Worm (Caenorhabditis elegans): Measurements from ENCODE around the gene srh-236.
"Not testable (repeated sequence)": the region's sequence is repeated elsewhere in the genome, so short reads cannot be mapped to it uniquely, and the experiment has no call there.

Gene srh-236

DNA sequence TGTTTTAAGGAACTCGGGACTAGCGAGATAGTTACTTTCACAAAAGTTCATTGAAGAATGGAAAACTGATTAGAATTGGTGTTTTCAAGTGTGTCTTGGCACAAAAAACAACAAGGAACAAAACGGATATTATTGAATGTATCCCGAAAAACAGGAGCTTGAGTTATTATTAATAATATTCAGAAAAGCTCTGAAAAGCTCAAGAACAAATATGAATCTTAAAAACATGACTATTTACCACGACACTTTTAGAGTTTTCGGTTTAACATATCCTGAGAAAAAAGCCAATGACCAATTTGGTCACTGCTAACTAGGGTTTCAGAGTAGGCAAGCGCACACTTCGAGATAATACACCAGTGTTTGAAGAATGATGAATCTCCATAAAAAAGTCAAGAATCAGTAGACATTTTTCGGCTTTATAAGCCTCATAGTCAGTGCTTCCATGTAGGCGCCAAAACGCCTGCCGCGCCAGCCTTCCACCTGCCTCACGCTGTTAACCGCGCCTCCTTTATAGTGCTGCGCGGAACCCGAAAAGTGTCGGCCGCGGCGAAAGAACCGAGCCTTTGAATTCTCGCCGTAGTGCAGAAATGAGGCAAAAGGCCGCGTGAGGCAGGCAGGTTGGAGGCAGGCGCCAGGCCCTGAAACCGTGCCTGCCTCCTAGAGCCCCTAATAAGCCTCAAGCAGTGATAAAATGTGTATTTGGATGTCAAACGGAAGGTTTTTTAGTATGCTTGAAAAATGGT, at the start of gene srh-236:
srh-236 (minus strand) TSS at position 51 of the 743 bp plus-strand sequence.
- TF ChIP-seq ztf-23 (GFP tag; IDR thresholded peaks at IDR 0.05) (no peak), med-1 (GFP tag; optimal IDR thresholded peaks at IDR 0.05; ENCODE audit: insufficient read depth) (no peak), T22C8.4 (GFP tag; IDR thresholded peaks at IDR 0.05) (no peak), klf-2 (GFP tag; conservative IDR thresholded peaks at IDR 0.05) (no peak), flt-1 (GFP tag; IDR thresholded peaks at IDR 0.05) (no peak), cog-1 (tag; optimal IDR thresholded peaks at IDR 0.05) (no peak), tab-1 (GFP tag; IDR thresholded peaks at IDR 0.05) (no peak), ref-1 (GFP tag; conservative IDR thresholded peaks at IDR 0.05) (no peak), ztf-29 (GFP tag; IDR thresholded peaks at IDR 0.05) (no peak)

DNA sequence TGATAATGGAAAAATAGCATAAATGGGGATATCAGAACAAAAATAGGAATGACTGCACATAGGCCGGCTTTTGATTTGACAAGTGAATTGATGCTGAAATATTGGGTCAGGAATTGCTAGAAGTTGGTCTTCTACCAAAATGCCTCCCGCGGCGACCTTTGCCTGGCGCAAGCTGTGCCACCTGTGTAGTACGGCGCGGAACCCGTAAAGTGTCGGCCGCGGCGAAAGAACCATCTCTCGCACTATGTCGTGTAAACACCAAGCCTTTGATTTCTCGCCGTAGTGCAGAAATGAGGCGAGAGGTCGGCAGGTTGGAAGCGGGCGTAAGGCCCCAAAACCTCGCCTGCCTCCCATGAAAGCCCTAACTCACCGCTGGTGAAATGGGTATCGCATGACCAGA, 49.5 kb upstream of the srh-236 start:
- no peak for TF ChIP-seq flt-1 (GFP tag; IDR thresholded peaks at IDR 0.05)

DNA sequence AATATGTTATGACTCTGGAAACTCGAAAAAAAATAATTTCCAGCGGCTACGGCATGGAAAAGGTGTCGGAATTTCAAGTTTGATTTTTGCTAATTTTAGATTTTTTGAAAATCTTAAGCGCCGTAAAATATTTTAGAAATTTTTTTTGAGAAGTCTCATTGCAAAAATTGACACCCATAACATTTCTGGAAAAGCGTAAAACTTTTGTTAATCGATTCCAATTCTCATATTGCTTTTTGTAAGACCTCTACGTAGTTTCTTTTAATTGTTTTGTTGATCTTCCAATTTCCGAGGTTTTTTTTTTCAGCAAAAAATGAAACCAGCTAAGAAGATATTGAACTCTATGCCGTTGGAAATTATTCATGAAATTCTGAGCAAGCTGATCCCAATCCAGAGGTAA, 47.0 kb upstream of the srh-236 start, which contains the start of gene fbxa-85:
fbxa-85 (plus strand) TSS at position 301 of the 400 bp plus-strand sequence.
- no peak for TF ChIP-seq cog-1 (tag; optimal IDR thresholded peaks at IDR 0.05)
- no peak for TF ChIP-seq ztf-23 (GFP tag; IDR thresholded peaks at IDR 0.05)
- TF ChIP-seq tab-1 (GFP tag; IDR thresholded peaks at IDR 0.05): no peak
- no peak for TF ChIP-seq T22C8.4 (GFP tag; IDR thresholded peaks at IDR 0.05)

DNA sequence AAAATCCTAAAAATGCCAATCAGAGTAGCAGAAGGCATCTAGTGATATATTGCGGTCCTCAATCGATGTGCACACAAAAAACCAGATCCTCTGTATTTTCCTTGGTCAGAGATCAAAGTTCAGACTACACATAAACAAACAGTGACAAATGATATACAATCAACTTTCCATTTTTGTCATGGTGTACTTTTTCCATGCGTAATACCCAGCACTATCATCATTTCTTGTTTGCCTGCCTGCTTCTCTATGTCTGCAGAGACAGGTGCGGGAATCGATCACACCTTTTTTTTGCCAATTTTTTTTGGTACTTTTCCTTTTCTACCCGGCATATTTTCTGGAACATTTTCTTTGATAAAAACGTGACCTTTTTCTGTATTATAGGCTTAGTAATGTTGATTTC, 46.4 kb upstream of the srh-236 start:
- TF ChIP-seq ztf-23 (GFP tag; IDR thresholded peaks at IDR 0.05) (no peak), ref-1 (GFP tag; conservative IDR thresholded peaks at IDR 0.05) (no peak), med-1 (GFP tag; optimal IDR thresholded peaks at IDR 0.05; ENCODE audit: insufficient read depth) (no peak), ztf-29 (GFP tag; IDR thresholded peaks at IDR 0.05) (no peak), T22C8.4 (GFP tag; IDR thresholded peaks at IDR 0.05) (no peak), klf-2 (GFP tag; conservative IDR thresholded peaks at IDR 0.05) (no peak), flt-1 (GFP tag; IDR thresholded peaks at IDR 0.05) (no peak), tab-1 (GFP tag; IDR thresholded peaks at IDR 0.05) (no peak), cog-1 (tag; optimal IDR thresholded peaks at IDR 0.05) (no peak)

DNA sequence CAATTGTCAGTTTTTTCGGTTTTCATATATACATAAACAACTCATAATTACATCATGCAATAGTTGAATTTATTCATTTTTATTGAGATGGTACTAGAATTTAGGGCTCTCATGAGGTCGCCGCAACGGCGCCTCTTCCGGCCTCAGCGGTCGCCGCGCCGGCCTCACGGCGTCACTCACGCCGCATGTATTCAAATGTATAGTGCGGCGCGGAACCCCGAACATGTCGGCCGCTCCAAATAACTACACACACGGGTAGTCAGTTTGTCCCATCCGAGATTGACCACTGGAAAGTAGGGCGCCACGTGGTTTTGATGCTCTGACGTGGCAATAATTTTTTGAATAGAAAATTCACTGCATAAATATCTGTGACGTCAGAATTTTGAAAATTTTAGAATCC, 45.8 kb upstream of the srh-236 start:
- TF ChIP-seq ztf-29 (GFP tag; IDR thresholded peaks at IDR 0.05) (no peak), ref-1 (GFP tag; conservative IDR thresholded peaks at IDR 0.05) (no peak), T22C8.4 (GFP tag; IDR thresholded peaks at IDR 0.05) (no peak), flt-1 (GFP tag; IDR thresholded peaks at IDR 0.05) (no peak), tab-1 (GFP tag; IDR thresholded peaks at IDR 0.05) (no peak), klf-2 (GFP tag; conservative IDR thresholded peaks at IDR 0.05) (no peak), ztf-23 (GFP tag; IDR thresholded peaks at IDR 0.05) (no peak), cog-1 (tag; optimal IDR thresholded peaks at IDR 0.05) (no peak), med-1 (GFP tag; optimal IDR thresholded peaks at IDR 0.05; ENCODE audit: insufficient read depth) (no peak)

DNA sequence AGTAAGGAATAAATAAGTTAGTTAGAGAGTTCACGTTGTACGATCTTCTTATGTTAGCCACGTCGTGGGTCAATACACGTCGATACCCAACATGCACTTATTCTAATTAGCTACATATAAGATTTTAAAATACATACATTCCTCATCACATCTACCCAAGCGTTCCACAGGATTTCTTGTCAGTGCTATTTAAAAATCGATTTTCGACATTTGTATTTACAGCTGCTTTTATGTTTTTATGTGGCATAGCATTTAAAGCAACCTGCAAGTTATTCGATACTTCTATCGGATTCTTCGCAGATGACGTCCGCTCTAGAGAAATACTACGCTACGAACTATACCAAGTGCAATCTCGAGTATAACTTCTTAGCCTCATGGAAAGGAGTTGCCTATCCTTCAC, 43.6 kb upstream of the srh-236 start, which contains the start of gene srh-115:
srh-115 (plus strand) TSS at position 301 of the 400 bp plus-strand sequence.
- TF ChIP-seq flt-1 (GFP tag; IDR thresholded peaks at IDR 0.05) (no peak), T22C8.4 (GFP tag; IDR thresholded peaks at IDR 0.05) (no peak), tab-1 (GFP tag; IDR thresholded peaks at IDR 0.05) (no peak), cog-1 (tag; optimal IDR thresholded peaks at IDR 0.05) (no peak), ref-1 (GFP tag; conservative IDR thresholded peaks at IDR 0.05) (no peak), klf-2 (GFP tag; conservative IDR thresholded peaks at IDR 0.05) (no peak), ztf-29 (GFP tag; IDR thresholded peaks at IDR 0.05) (no peak), med-1 (GFP tag; optimal IDR thresholded peaks at IDR 0.05; ENCODE audit: insufficient read depth) (no peak), ztf-23 (GFP tag; IDR thresholded peaks at IDR 0.05) (no peak)

DNA sequence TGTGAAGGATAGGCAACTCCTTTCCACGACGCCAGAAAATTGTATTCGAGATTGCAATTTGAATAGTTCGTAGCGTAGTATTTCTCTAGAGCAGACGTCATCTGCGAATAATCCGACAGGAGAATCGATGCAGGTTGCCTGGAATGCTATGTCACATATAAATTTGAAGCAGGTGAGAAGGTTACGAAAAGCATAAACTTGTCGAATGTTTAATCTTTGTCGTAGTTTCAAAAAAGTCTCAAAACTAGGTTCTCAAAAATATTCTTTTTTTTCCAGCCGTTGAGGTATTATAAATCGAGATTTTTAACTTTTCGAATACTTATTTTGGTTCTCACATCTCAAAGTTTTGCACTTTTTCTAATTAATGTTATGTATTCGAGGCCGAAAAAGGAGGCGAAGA, 43.2 kb upstream of the srh-236 start, which contains the start of gene srh-116:
srh-116 (minus strand) TSS at position 101 of the 400 bp plus-strand sequence.
- TF ChIP-seq tab-1 (GFP tag; IDR thresholded peaks at IDR 0.05); T22C8.4 (GFP tag; IDR thresholded peaks at IDR 0.05); med-1 (GFP tag; optimal IDR thresholded peaks at IDR 0.05; ENCODE audit: insufficient read depth): not testable (repeated sequence)

DNA sequence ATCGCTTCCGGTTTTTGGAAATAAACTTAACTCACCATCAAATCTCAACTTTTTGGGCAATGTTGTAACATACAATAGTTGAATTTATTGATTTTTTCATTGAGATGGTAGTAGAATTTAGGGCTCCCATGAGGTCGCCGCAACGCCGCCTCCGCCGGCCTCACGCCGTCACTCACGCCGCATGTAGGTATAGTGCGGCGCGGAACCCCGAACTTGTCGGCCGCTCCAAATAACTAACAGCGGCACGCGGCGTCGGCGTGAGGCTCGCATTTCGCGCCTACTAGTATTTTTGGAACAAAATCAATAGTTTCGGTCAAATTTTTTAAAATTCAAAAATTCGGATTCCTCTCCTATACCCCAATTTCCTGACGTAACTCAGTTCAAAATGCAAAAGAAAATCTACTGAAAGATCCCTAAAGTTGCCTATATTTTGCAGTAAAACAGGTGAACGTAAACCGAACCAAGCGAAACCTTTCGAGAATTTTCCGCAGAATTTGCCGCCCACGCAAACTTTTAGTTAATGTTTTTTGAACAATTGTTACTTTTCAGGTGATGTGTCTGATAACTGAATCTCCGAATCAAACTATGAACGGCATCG, 39.6 kb upstream of the srh-236 start, which contains the start of gene Y61B8A.6:
Y61B8A.6 (plus strand) TSS at position 548 of the 598 bp plus-strand sequence.
- no peak for TF ChIP-seq tab-1 (GFP tag; IDR thresholded peaks at IDR 0.05)
- TF ChIP-seq T22C8.4 (GFP tag; IDR thresholded peaks at IDR 0.05): 0 out of 2 replicates have a peak, but pooled peaks have one; percentile 9
- TF ChIP-seq flt-1 (GFP tag; IDR thresholded peaks at IDR 0.05): no peak
- TF ChIP-seq ztf-29 (GFP tag; IDR thresholded peaks at IDR 0.05): no peak

DNA sequence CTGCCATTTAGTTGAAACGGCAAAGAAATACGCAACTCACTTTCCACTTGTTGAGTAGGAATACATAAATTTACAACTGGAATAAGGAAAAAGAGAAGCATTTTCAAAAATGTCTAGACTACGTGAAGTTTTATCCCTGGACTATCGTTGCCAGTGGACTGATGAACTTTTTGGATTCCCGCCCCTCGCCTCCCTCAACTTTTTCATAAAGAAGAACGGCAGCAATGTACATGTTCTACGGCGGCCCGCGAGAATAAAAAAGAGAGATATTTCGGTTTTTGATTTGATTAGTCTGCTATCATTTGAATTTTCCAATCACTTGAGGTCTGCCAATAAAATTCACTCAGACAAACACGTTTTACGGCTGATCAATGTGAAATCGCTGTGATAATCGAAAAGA, 37.1 kb upstream of the srh-236 start, which contains the start of gene clec-243:
clec-243 (minus strand) TSS at position 101 of the 400 bp plus-strand sequence.
- no peak for TF ChIP-seq ref-1 (GFP tag; conservative IDR thresholded peaks at IDR 0.05)
- no peak for TF ChIP-seq T22C8.4 (GFP tag; IDR thresholded peaks at IDR 0.05)
- no peak for TF ChIP-seq tab-1 (GFP tag; IDR thresholded peaks at IDR 0.05)
- no peak for TF ChIP-seq med-1 (GFP tag; optimal IDR thresholded peaks at IDR 0.05; ENCODE audit: insufficient read depth)
- no peak for TF ChIP-seq klf-2 (GFP tag; conservative IDR thresholded peaks at IDR 0.05)
- TF ChIP-seq flt-1 (GFP tag; IDR thresholded peaks at IDR 0.05): no peak
- TF ChIP-seq ztf-29 (GFP tag; IDR thresholded peaks at IDR 0.05): no peak
- no peak for TF ChIP-seq ztf-23 (GFP tag; IDR thresholded peaks at IDR 0.05)
- TF ChIP-seq cog-1 (tag; optimal IDR thresholded peaks at IDR 0.05): no peak

DNA sequence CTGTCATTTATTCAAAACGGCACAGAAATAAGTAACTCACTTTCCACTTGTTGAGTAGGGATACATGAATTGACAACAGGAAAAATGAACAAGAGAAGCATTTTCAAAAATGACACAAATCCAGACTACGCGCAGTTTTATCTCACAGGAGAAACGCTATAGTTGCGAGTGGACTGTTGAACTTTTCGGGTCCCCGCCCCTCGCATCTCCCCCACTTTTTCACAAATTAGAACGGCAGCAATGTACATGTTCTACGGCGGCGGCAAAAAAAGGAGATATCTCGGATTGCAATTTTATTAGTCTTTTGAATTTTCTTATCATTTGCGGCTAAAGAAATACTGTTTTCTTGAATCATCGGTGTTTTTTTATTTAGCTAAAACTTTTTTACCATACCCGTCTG, 33.6 kb upstream of the srh-236 start, which contains the start of gene clec-242:
clec-242 (minus strand) TSS at position 101 of the 400 bp plus-strand sequence.
- no peak for TF ChIP-seq ztf-29 (GFP tag; IDR thresholded peaks at IDR 0.05)
- TF ChIP-seq flt-1 (GFP tag; IDR thresholded peaks at IDR 0.05): no peak
- no peak for TF ChIP-seq ref-1 (GFP tag; conservative IDR thresholded peaks at IDR 0.05)
- no peak for TF ChIP-seq klf-2 (GFP tag; conservative IDR thresholded peaks at IDR 0.05)
- no peak for TF ChIP-seq tab-1 (GFP tag; IDR thresholded peaks at IDR 0.05)
- TF ChIP-seq ztf-23 (GFP tag; IDR thresholded peaks at IDR 0.05): no peak
- no peak for TF ChIP-seq med-1 (GFP tag; optimal IDR thresholded peaks at IDR 0.05; ENCODE audit: insufficient read depth)
- no peak for TF ChIP-seq T22C8.4 (GFP tag; IDR thresholded peaks at IDR 0.05)
- no peak for TF ChIP-seq cog-1 (tag; optimal IDR thresholded peaks at IDR 0.05)
